Worm (Caenorhabditis elegans): Measurements from ENCODE around the gene vps-18.

Gene vps-18

DNA sequence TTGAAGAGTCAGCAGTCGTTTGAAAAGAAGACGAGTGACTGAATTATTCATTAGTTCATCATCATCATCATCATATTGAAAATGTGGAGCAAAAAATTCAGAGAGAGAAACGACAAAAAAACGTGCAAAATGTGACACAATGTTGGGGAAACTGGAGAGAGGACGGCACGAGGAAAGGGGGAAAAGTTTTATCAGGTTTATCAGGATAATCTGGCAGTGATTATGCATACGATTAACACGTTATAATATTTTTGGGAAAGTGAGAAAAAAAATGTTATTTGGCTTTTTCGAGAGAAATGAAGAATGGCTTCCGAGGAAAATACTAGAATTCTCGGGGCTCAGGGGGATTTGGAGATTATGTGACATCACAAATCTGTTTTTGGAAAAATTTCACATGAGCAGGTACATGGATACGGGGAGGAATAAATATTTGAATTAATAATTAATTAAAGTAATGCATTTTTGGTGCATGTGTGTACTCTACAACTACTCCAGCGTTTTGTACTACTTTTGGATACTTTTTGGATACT, 44.2 kb downstream of the vps-18 start, which contains the start of gene camt-1:
Gene camt-1 (minus strand): TSS at position 51 of the 530 bp plus-strand sequence.
- TF ChIP-seq snu-23 (GFP tag; optimal IDR thresholded peaks at IDR 0.05) (peak; percentile 17), tlp-1 (tag; optimal IDR thresholded peaks at IDR 0.05) (no peak), pag-3 (tag; optimal IDR thresholded peaks at IDR 0.05; ENCODE audit: borderline replicate concordance, insufficient read depth) (no peak), nhr-71 (tag; optimal IDR thresholded peaks at IDR 0.05) (peak; percentile 27), dsc-1 (tag; optimal IDR thresholded peaks at IDR 0.05) (peak; percentile 94), fkh-8 (tag; optimal IDR thresholded peaks at IDR 0.05) (peak; percentile 66), pax-3 (tag; optimal IDR thresholded peaks at IDR 0.05) (peak; percentile 65), ztf-4 (tag; optimal IDR thresholded peaks at IDR 0.05) (no peak), swsn-7 (tag; optimal IDR thresholded peaks at IDR 0.05) (no peak), unc-86 (tag; optimal IDR thresholded peaks at IDR 0.05) (peak; percentile 53), lin-14 (GFP tag; optimal IDR thresholded peaks at IDR 0.05) (no peak), snpc-4 (tag; optimal IDR thresholded peaks at IDR 0.05) (no peak), fos-1 (tag; optimal IDR thresholded peaks at IDR 0.05) (no peak), jun-1 (tag; optimal IDR thresholded peaks at IDR 0.05) (no peak), fkh-10 (GFP tag; optimal IDR thresholded peaks at IDR 0.05) (no peak), nhr-90 (tag; optimal IDR thresholded peaks at IDR 0.05; ENCODE audit: poor library complexity) (no peak), sox-4 (tag; optimal IDR thresholded peaks at IDR 0.05) (peak; percentile 22), nhr-47 (tag; optimal IDR thresholded peaks at IDR 0.05) (peak; percentile 33), egl-13 (tag; optimal IDR thresholded peaks at IDR 0.05) (peak; percentile 20), lsy-2 (tag; optimal IDR thresholded peaks at IDR 0.05) (no peak)

DNA sequence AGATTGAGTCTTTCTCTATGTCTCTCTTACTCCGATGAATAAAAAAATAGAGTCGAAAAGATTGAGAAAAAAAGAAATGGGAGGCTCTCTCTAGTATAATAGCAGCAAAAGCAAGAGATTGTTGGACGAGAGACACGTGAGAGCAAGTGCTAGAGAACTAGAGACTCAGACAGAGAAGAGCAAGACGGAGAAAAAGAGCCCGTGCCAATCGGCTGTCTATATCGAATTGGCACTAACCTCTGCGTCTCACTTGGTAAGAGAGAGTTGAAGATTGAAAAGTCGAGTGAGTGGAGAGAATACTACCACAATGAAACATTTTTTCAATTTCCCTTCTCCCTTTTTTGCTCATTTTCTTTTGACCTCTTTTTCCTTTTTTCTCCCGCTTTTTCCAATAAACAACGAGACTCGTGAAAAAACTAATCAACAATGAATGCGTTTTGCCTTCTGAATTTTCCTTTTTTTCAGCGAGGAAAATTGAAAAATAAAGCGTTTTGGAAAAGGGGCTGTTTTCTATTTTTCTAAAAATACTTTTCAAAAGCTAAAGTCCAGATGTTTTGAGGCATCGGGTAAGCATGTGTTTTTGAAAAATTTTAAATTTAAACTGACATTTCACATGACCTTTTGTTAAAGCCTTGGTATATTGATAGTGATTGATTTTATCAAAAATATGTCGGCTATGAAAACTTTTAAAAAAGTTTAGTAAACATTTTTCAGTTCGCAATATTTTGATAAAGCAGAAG, 45.8 kb downstream of the vps-18 start:
- TF ChIP-seq isw-1 (GFP tag; IDR thresholded peaks at IDR 0.05) (peak; percentile 45), sox-4 (tag; optimal IDR thresholded peaks at IDR 0.05) (peak; percentile 7), ceh-88 (GFP tag; IDR thresholded peaks at IDR 0.05) (no peak), hlh-17 (GFP tag; optimal IDR thresholded peaks at IDR 0.05; ENCODE audit: borderline replicate concordance) (no peak), swsn-7 (tag; optimal IDR thresholded peaks at IDR 0.05) (peak; percentile 73), pag-3 (tag; optimal IDR thresholded peaks at IDR 0.05; ENCODE audit: borderline replicate concordance, insufficient read depth) (peak; percentile 83), efl-3 (GFP tag; optimal IDR thresholded peaks at IDR 0.05) (no peak), fkh-8 (tag; optimal IDR thresholded peaks at IDR 0.05) (peak; percentile 86), ztf-11 (tag; optimal IDR thresholded peaks at IDR 0.05) (no peak), blmp-1 (tag; optimal IDR thresholded peaks at IDR 0.05) (no peak), tbx-2 (tag; optimal IDR thresholded peaks at IDR 0.05) (peak; percentile 68), fkh-4 (tag; optimal IDR thresholded peaks at IDR 0.05; ENCODE audit: borderline replicate concordance) (peak; percentile 52), nhr-20 (tag; optimal IDR thresholded peaks at IDR 0.05) (peak; percentile 39), xbp-1 (tag; optimal IDR thresholded peaks at IDR 0.05) (peak; percentile 58), nhr-76 (tag; optimal IDR thresholded peaks at IDR 0.05) (no peak), nhr-77 (tag; optimal IDR thresholded peaks at IDR 0.05) (peak; percentile 55), ceh-8 (GFP tag; optimal IDR thresholded peaks at IDR 0.05) (peak; percentile 3), vab-15 (tag; optimal IDR thresholded peaks at IDR 0.05) (no peak), nhr-19 (GFP tag; conservative IDR thresholded peaks at IDR 0.05) (peak; percentile 35), nhr-237 (tag; optimal IDR thresholded peaks at IDR 0.05) (peak; percentile 16), ceh-82 (tag; optimal IDR thresholded peaks at IDR 0.05) (peak; percentile 43 to 74 (median 49)), pax-3 (tag; optimal IDR thresholded peaks at IDR 0.05) (no peak), ets-5 (GFP tag; IDR thresholded peaks at IDR 0.05) (no peak), nhr-71 (tag; optimal IDR thresholded peaks at IDR 0.05) (peak; percentile 84), dpl-1 (GFP tag; optimal IDR thresholded peaks at IDR 0.05) (peak; percentile 25 to 40 (median 26)), unc-30 (tag; optimal IDR thresholded peaks at IDR 0.05) (no peak), jun-1 (tag; optimal IDR thresholded peaks at IDR 0.05) (no peak), elt-2 (tag; optimal IDR thresholded peaks at IDR 0.05) (peak; percentile 45), hpl-2 (GFP tag; optimal IDR thresholded peaks at IDR 0.05) (no peak), nhr-47 (tag; optimal IDR thresholded peaks at IDR 0.05) (peak; percentile 73), rnt-1 (tag; optimal IDR thresholded peaks at IDR 0.05) (peak; percentile 59), ces-1 (GFP tag; optimal IDR thresholded peaks at IDR 0.05) (peak; percentile 9), zag-1 (tag; optimal IDR thresholded peaks at IDR 0.05) (peak; percentile 27), Y116A8C.19 (tag; optimal IDR thresholded peaks at IDR 0.05; ENCODE audit: borderline replicate concordance) (no peak), fos-1 (tag; optimal IDR thresholded peaks at IDR 0.05) (peak; percentile 50), lin-13 (GFP tag; optimal IDR thresholded peaks at IDR 0.05) (peak; percentile 39), snu-23 (GFP tag; optimal IDR thresholded peaks at IDR 0.05) (peak; percentile 78)
